Worm (Caenorhabditis elegans) whole organism, L4 larva: ENCODE measurements around the gene sph-1.
A peak's percentile ranks its signal among the peaks of the same experiment; 100 is the strongest.

Source experiments
- D1046.2 ChIP-seq: fragments of 200-800 bp; sonication (Bioruptor generic); IDR thresholded peaks from 2 replicates; pipeline ENCODE4 v1.3.6; 2022; ENCODE audit warnings: missing genetic modification characterization, missing compliant biosample characterization
- T20F7.1 ChIP-seq: fragments of 200-800 bp; sonication (Bioruptor generic); optimal IDR thresholded peaks from 2 replicates; lab custom pipeline; 2018; ENCODE audit warnings: mild to moderate bottlenecking, missing genetic modification characterization, missing compliant biosample characterization
- Y105C5A.15 ChIP-seq: fragments of 200-800 bp; sonication (Bioruptor generic); IDR thresholded peaks from 2 replicates; pipeline ENCODE4 v1.3.6; 2022; ENCODE audit warnings: missing genetic modification characterization, missing compliant biosample characterization
- Y48G9A.11 ChIP-seq: fragments of 200-800 bp; sonication (Bioruptor generic); IDR thresholded peaks from 2 replicates; pipeline ENCODE4 v1.3.6; 2022; ENCODE audit warnings: missing genetic modification reagents, missing genetic modification characterization, missing compliant biosample characterization
- Y5F2A.4 ChIP-seq: fragments of 200-800 bp; sonication (Bioruptor generic); optimal IDR thresholded peaks from 2 replicates; lab custom pipeline; 2018; ENCODE audit warnings: mild to moderate bottlenecking, missing genetic modification characterization, missing compliant biosample characterization
- Y75B8A.6 ChIP-seq: fragments of 200-800 bp; sonication (Bioruptor generic); IDR thresholded peaks from 2 replicates; pipeline ENCODE4 v1.3.6; 2022; ENCODE audit warnings: missing genetic modification reagents, missing genetic modification characterization, missing compliant biosample characterization
- ZK337.2 ChIP-seq: fragments of 200-800 bp; sonication (Bioruptor generic); IDR thresholded peaks from 2 replicates; pipeline ENCODE4 v1.3.6; 2022; ENCODE audit warnings: missing genetic modification reagents, missing genetic modification characterization, missing compliant biosample characterization
- ZK546.5 ChIP-seq, 2 experiments: sonication (generic microtip); optimal IDR thresholded peaks; 2 replicates each; lab custom pipeline; 2017; ENCODE audit warnings: missing biosample characterization in 2 of 2, missing genetic modification characterization in 2 of 2
- ceh-28 ChIP-seq: fragments of 150-350 bp; optimal IDR thresholded peaks from 2 replicates; lab custom pipeline; 2014; ENCODE audit warnings: missing biosample characterization, missing genetic modification reagents, missing genetic modification characterization
- ceh-32 ChIP-seq: sonication (generic microtip); optimal IDR thresholded peaks from 2 replicates; lab custom pipeline; 2016; ENCODE audit warnings: mild to moderate bottlenecking, missing genetic modification characterization, missing compliant biosample characterization; ENCODE audit not compliant: poor library complexity
- ceh-62 ChIP-seq: sonication (generic microtip); optimal IDR thresholded peaks from 2 replicates; lab custom pipeline; 2017; ENCODE audit warnings: missing biosample characterization, missing genetic modification characterization
- ctbp-1 ChIP-seq: fragments of 200-800 bp; sonication (Bioruptor generic); IDR thresholded peaks from 2 replicates; pipeline ENCODE4 v1.3.6; 2022; ENCODE audit warnings: missing genetic modification reagents, missing genetic modification characterization, missing compliant biosample characterization
- daf-16 ChIP-seq, 3 experiments: sonication (generic microtip); optimal IDR thresholded peaks; 2 replicates each; lab custom pipeline; 2016 to 2017; ENCODE audit warnings: missing genetic modification characterization in 3 of 3, missing genetic modification reagents in 3 of 3, mild to moderate bottlenecking in 2 of 3, missing compliant biosample characterization in 2 of 3, missing biosample characterization in 1 of 3, moderate library complexity in 1 of 3
- dmd-8 ChIP-seq: fragments of 200-800 bp; sonication (Bioruptor generic); IDR thresholded peaks from 2 replicates; pipeline ENCODE4 v1.3.6; 2022; ENCODE audit warnings: missing genetic modification characterization, missing compliant biosample characterization
- dve-1 ChIP-seq: sonication (generic microtip); optimal IDR thresholded peaks from 2 replicates; lab custom pipeline; 2017; ENCODE audit warnings: antibody characterized with exemption, mild to moderate bottlenecking, missing genetic modification characterization, missing compliant biosample characterization; ENCODE audit not compliant: insufficient read depth
- egl-27 ChIP-seq: sonication (generic microtip); optimal IDR thresholded peaks from 3 replicates; lab custom pipeline; 2017; ENCODE audit warnings: missing biosample characterization, missing genetic modification reagents, missing genetic modification characterization
- fkh-10 ChIP-seq: fragments of 150-350 bp; optimal IDR thresholded peaks from 2 replicates; lab custom pipeline; 2014; ENCODE audit warnings: missing biosample characterization, missing genetic modification reagents, missing genetic modification characterization
- hlh-11 ChIP-seq: fragments of 200-800 bp; sonication (Bioruptor generic); optimal IDR thresholded peaks from 2 replicates; lab custom pipeline; 2018; ENCODE audit warnings: mild to moderate bottlenecking, missing genetic modification characterization, missing compliant biosample characterization
- lin-1 ChIP-seq: fragments of 200-800 bp; sonication (Bioruptor generic); IDR thresholded peaks from 2 replicates; pipeline ENCODE4 v1.3.6; 2022; ENCODE audit warnings: missing genetic modification reagents, missing genetic modification characterization, missing compliant biosample characterization
- lin-13 ChIP-seq: fragments of 150-350 bp; optimal IDR thresholded peaks from 2 replicates; lab custom pipeline; 2014; ENCODE audit warnings: missing biosample characterization, missing genetic modification reagents, missing genetic modification characterization
- lin-15B ChIP-seq: fragments of 150-350 bp; sonication (generic microtip); optimal IDR thresholded peaks from 3 replicates; lab custom pipeline; 2014; ENCODE audit warnings: missing biosample characterization, missing genetic modification characterization
- lin-29 ChIP-seq: fragments of 200-800 bp; sonication (Bioruptor generic); IDR thresholded peaks from 2 replicates; pipeline ENCODE4 v1.3.6; 2022; ENCODE audit warnings: missing genetic modification reagents, missing genetic modification characterization, missing compliant biosample characterization
- lin-38 ChIP-seq: fragments of 200-800 bp; sonication (Bioruptor generic); IDR thresholded peaks from 2 replicates; pipeline ENCODE4 v1.3.6; 2022; ENCODE audit warnings: missing genetic modification reagents, missing genetic modification characterization, missing compliant biosample characterization
- lin-39 ChIP-seq: fragments of 150-350 bp; optimal IDR thresholded peaks from 2 replicates; lab custom pipeline; 2014; ENCODE audit warnings: missing biosample characterization, missing genetic modification reagents, missing genetic modification characterization
- lsy-2 ChIP-seq, 2 experiments: fragments of 150-350 bp in 1 of 2; sonication (generic microtip) in 1 of 2; optimal IDR thresholded peaks; 2 replicates each; lab custom pipeline; 2014 to 2017; ENCODE audit warnings: missing biosample characterization in 2 of 2, missing genetic modification characterization in 2 of 2
- madf-5 ChIP-seq, 2 experiments: fragments of 200-800 bp; sonication (Bioruptor generic); IDR thresholded peaks; 2 replicates each; pipeline ENCODE4 v1.3.6; 2022; ENCODE audit warnings: missing compliant biosample characterization in 2 of 2, missing genetic modification characterization in 2 of 2
- madf-9 ChIP-seq: fragments of 200-800 bp; sonication (Bioruptor generic); conservative IDR thresholded peaks from 2 replicates; pipeline ENCODE4 v1.3.6; 2022; ENCODE audit warnings: missing genetic modification reagents, missing genetic modification characterization, missing compliant biosample characterization
- mep-1 ChIP-seq: fragments of 150-350 bp; sonication (generic microtip); optimal IDR thresholded peaks from 3 replicates; lab custom pipeline; 2014; ENCODE audit warnings: missing biosample characterization, missing genetic modification characterization
- mes-2 ChIP-seq: sonication (generic microtip); optimal IDR thresholded peaks from 2 replicates; lab custom pipeline; 2016; ENCODE audit warnings: missing genotype, mild to moderate bottlenecking, missing genetic modification characterization, missing compliant biosample characterization; ENCODE audit not compliant: poor library complexity, severe bottlenecking
- mxl-2 ChIP-seq: fragments of 200-800 bp; sonication (Bioruptor generic); conservative IDR thresholded peaks from 2 replicates; pipeline ENCODE4 v1.3.6; 2022; ENCODE audit warnings: missing genetic modification reagents, missing genetic modification characterization, missing compliant biosample characterization
- mxl-3 ChIP-seq: fragments of 200-800 bp; sonication (Bioruptor generic); optimal IDR thresholded peaks from 2 replicates; lab custom pipeline; 2018; ENCODE audit warnings: mild to moderate bottlenecking, missing genetic modification characterization, missing compliant biosample characterization
- nhr-10 ChIP-seq: fragments of 150-350 bp; optimal IDR thresholded peaks from 2 replicates; lab custom pipeline; 2014; ENCODE audit warnings: missing biosample characterization, missing genetic modification characterization
- nhr-111 ChIP-seq: fragments of 200-800 bp; sonication (Bioruptor generic); optimal IDR thresholded peaks from 2 replicates; lab custom pipeline; 2018; ENCODE audit warnings: mild to moderate bottlenecking, missing genetic modification characterization, missing compliant biosample characterization
- nhr-237 ChIP-seq: sonication (generic microtip); optimal IDR thresholded peaks from 2 replicates; lab custom pipeline; 2017; ENCODE audit warnings: missing biosample characterization, missing genetic modification characterization
- nhr-28 ChIP-seq: fragments of 150-350 bp; optimal IDR thresholded peaks from 2 replicates; lab custom pipeline; 2014; ENCODE audit warnings: missing biosample characterization, missing genetic modification characterization
- nhr-48 ChIP-seq: sonication (generic microtip); optimal IDR thresholded peaks from 2 replicates; lab custom pipeline; 2016; ENCODE audit warnings: mild to moderate bottlenecking, missing genetic modification characterization, missing compliant biosample characterization
- nhr-77 ChIP-seq: fragments of 150-350 bp; optimal IDR thresholded peaks from 2 replicates; lab custom pipeline; 2014; ENCODE audit warnings: missing biosample characterization, missing genetic modification characterization
- pqm-1 ChIP-seq: sonication (generic microtip); optimal IDR thresholded peaks from 2 replicates; lab custom pipeline; 2017; ENCODE audit warnings: missing biosample characterization, missing genetic modification characterization
- rbr-2 ChIP-seq: sonication (generic microtip); optimal IDR thresholded peaks from 2 replicates; lab custom pipeline; 2016; ENCODE audit warnings: missing genotype, missing genetic modification characterization, missing compliant biosample characterization
- set-16 ChIP-seq: fragments of 200-800 bp; sonication (Bioruptor generic); IDR thresholded peaks from 2 replicates; pipeline ENCODE4 v1.3.6; 2022; ENCODE audit warnings: missing genetic modification reagents, missing genetic modification characterization, missing compliant biosample characterization
- spr-1 ChIP-seq: sonication (generic microtip); optimal IDR thresholded peaks from 2 replicates; lab custom pipeline; 2016; ENCODE audit warnings: mild to moderate bottlenecking, missing genetic modification characterization, missing compliant biosample characterization
- tag-97 ChIP-seq: fragments of 200-800 bp; sonication (Bioruptor generic); IDR thresholded peaks from 2 replicates; pipeline ENCODE4 v1.3.6; 2022; ENCODE audit warnings: missing genetic modification characterization, missing compliant biosample characterization
- unc-130 ChIP-seq: sonication (generic microtip); optimal IDR thresholded peaks from 2 replicates; lab custom pipeline; 2016; ENCODE audit warnings: missing genetic modification reagents, missing genetic modification characterization, missing compliant biosample characterization
- unc-39 ChIP-seq: sonication (generic microtip); optimal IDR thresholded peaks from 2 replicates; lab custom pipeline; 2017; ENCODE audit warnings: missing biosample characterization, missing genetic modification characterization
- zfp-3 ChIP-seq: fragments of 200-800 bp; sonication (Bioruptor generic); conservative IDR thresholded peaks from 2 replicates; pipeline ENCODE4 v1.3.6; 2022; ENCODE audit warnings: missing genetic modification reagents, missing genetic modification characterization, missing compliant biosample characterization
- ztf-11 ChIP-seq: fragments of 150-350 bp; optimal IDR thresholded peaks from 2 replicates; lab custom pipeline; 2014; ENCODE audit warnings: missing biosample characterization, missing genetic modification characterization
- ztf-7 ChIP-seq: fragments of 150-350 bp; optimal IDR thresholded peaks from 2 replicates; lab custom pipeline; 2014; ENCODE audit warnings: missing biosample characterization, missing genetic modification characterization

Gene sph-1

ce11 chrIV:8138984-8139383 lies 5.6 kb upstream of the sph-1 start, which contains the start of gene pmk-3:
TSS of gene pmk-3 (plus strand) at chrIV:8139219.
- TF ChIP-seq nhr-28 (tag; lab: Kevin White, UChicago) (peak; percentile 61), zfp-3 (GFP tag; lab: Robert Waterston, UW) (no peak), daf-16 (GFP tag; optimal IDR thresholded peaks at IDR 0.05; lab: Kevin White, UChicago) (peak in 1 of 2 experiments; percentile 17), daf-16 (tag; optimal IDR thresholded peaks at IDR 0.05; lab: Kevin White, UChicago) (peak; percentile 7), dve-1 (peak; percentile 55), pqm-1 (peak; percentile 36), mes-2 (tag; lab: Kevin White, UChicago) (peak; percentile 15), hlh-11 (tag; lab: Kevin White, UChicago) (peak; percentile 18), mep-1 (tag; lab: Kevin White, UChicago) (peak; percentile 19), unc-39 (tag; lab: Kevin White, UChicago) (no peak)

- TF ChIP-seq fkh-10 (GFP tag; lab: Kevin White, UChicago) (no peak), ceh-62 (tag; lab: Kevin White, UChicago) (no peak), ceh-28 (no peak), ctbp-1 (GFP tag; lab: Robert Waterston, UW) (no peak)
These were observed 3.2 kb upstream of the sph-1 start for ce11 chrIV:8136548-8136947.

ce11 chrIV:8136005-8136512 lies 2.7 kb upstream of the sph-1 start, which contains the start of the genes isp-1 and islo-1:
TSS of gene isp-1 (minus strand) at chrIV:8136055.
TSS of gene islo-1 (plus strand) at chrIV:8136389.
- TF ChIP-seq nhr-48 (tag; lab: Kevin White, UChicago) (no peak), zfp-3 (GFP tag; lab: Robert Waterston, UW) (no peak), set-16 (GFP tag; lab: Robert Waterston, UW) (no peak), mxl-2 (GFP tag; lab: Robert Waterston, UW) (no peak), nhr-77 (tag; lab: Kevin White, UChicago) (peak; percentile 41), rbr-2 (peak; percentile 29), unc-39 (tag; lab: Kevin White, UChicago) (no peak), nhr-111 (no peak), ZK337.2 (no peak), Y5F2A.4 (GFP tag; lab: Kevin White, UChicago) (no peak), egl-27 (tag; lab: Kevin White, UChicago) (no peak), dmd-8 (GFP tag; lab: Robert Waterston, UW) (no peak), lin-13 (GFP tag; lab: Kevin White, UChicago) (peak; percentile 27), spr-1 (tag; lab: Kevin White, UChicago) (no peak), tag-97 (GFP tag; lab: Robert Waterston, UW) (no peak), Y105C5A.15 (GFP tag; lab: Robert Waterston, UW) (no peak), ZK546.5 (tag; optimal IDR thresholded peaks at IDR 0.05; lab: Kevin White, UChicago) (no peak), madf-9 (GFP tag; lab: Robert Waterston, UW) (no peak), lin-38 (peak; percentile 91), hlh-11 (tag; lab: Kevin White, UChicago) (peak; percentile 39), lin-39 (no peak), nhr-10 (tag; lab: Kevin White, UChicago) (no peak), lin-29 (GFP tag; lab: Robert Waterston, UW) (no peak), mxl-3 (peak; percentile 11), ztf-7 (tag; lab: Kevin White, UChicago) (no peak), unc-130 (GFP tag; lab: Kevin White, UChicago) (peak; percentile 35), ceh-32 (tag; lab: Kevin White, UChicago) (no peak), mep-1 (tag; lab: Kevin White, UChicago) (peak; percentile 69), nhr-237 (tag; lab: Kevin White, UChicago) (no peak), lin-1 (no peak), lsy-2 (tag; optimal IDR thresholded peaks at IDR 0.05; lab: Kevin White, UChicago) (peak in 1 of 2 experiments; percentile 61), madf-5 (GFP tag; IDR thresholded peaks at IDR 0.05; lab: Robert Waterston, UW) (no peak), T20F7.1 (GFP tag; lab: Kevin White, UChicago) (no peak), ztf-11 (tag; lab: Kevin White, UChicago) (no peak), ceh-62 (tag; lab: Kevin White, UChicago) (no peak), D1046.2 (GFP tag; lab: Robert Waterston, UW) (no peak), lin-15B (tag; lab: Kevin White, UChicago) (peak; percentile 1), Y75B8A.6 (GFP tag; lab: Robert Waterston, UW) (no peak), Y48G9A.11 (GFP tag; lab: Robert Waterston, UW) (no peak)
